Worm (Caenorhabditis elegans) whole organism, early embryonic: ENCODE results near the gene F44A2.7.
"Not testable (repeated sequence)": the region's sequence is repeated elsewhere in the genome, so short reads cannot be mapped to it uniquely, and the experiment has no call there.

Source experiments
- B0310.2 ChIP-seq: sonication (generic microtip); optimal IDR thresholded peaks from 2 replicates; lab custom pipeline; 2016; ENCODE audit warnings: mild to moderate bottlenecking, missing genetic modification characterization, missing compliant biosample characterization
- F13C5.2 ChIP-seq: sonication (generic microtip); optimal IDR thresholded peaks from 2 replicates; lab custom pipeline; 2017; ENCODE audit warnings: mild to moderate bottlenecking, missing genetic modification characterization, inconsistent platforms, missing compliant biosample characterization
- aly-1 ChIP-seq: sonication (generic microtip); optimal IDR thresholded peaks from 2 replicates; lab custom pipeline; 2016; ENCODE audit warnings: missing genetic modification characterization, missing compliant biosample characterization
- ama-1 ChIP-seq: fragments of 150-350 bp; optimal IDR thresholded peaks from 2 replicates; lab custom pipeline; 2014
- flt-1 ChIP-seq: fragments of 200-800 bp; sonication (Bioruptor generic); IDR thresholded peaks from 2 replicates; pipeline ENCODE4 v1.3.6; 2022; ENCODE audit warnings: missing genetic modification characterization, missing compliant biosample characterization
- hmg-4 ChIP-seq: fragments of 200-800 bp; sonication (Bioruptor generic); optimal IDR thresholded peaks from 2 replicates; lab custom pipeline; 2018; ENCODE audit warnings: mild to moderate bottlenecking, missing genetic modification characterization, missing compliant biosample characterization
- hnd-1 ChIP-seq: sonication (generic microtip); optimal IDR thresholded peaks from 2 replicates; lab custom pipeline; 2016; ENCODE audit warnings: missing genetic modification characterization, missing compliant biosample characterization
- pes-1 ChIP-seq: fragments of 200-800 bp; sonication (Bioruptor generic); IDR thresholded peaks from 2 replicates; pipeline ENCODE4 v1.3.6; 2022; ENCODE audit warnings: missing genetic modification reagents, missing genetic modification characterization, missing compliant biosample characterization
- sea-1 ChIP-seq: fragments of 200-800 bp; sonication (Bioruptor generic); conservative IDR thresholded peaks from 2 replicates; pipeline ENCODE4 v1.3.6; 2022; ENCODE audit warnings: missing genetic modification characterization, missing compliant biosample characterization
- tbx-11 ChIP-seq: fragments of 200-800 bp; sonication (Bioruptor generic); IDR thresholded peaks from 2 replicates; pipeline ENCODE4 v1.3.6; 2022; ENCODE audit warnings: missing genetic modification characterization, missing compliant biosample characterization
- tbx-37 ChIP-seq: fragments of 200-800 bp; sonication (Bioruptor generic); conservative IDR thresholded peaks from 2 replicates; pipeline ENCODE4 v1.3.6; 2022; ENCODE audit warnings: missing genetic modification reagents, missing genetic modification characterization, missing compliant biosample characterization
- tra-4 ChIP-seq: sonication (generic microtip); optimal IDR thresholded peaks from 2 replicates; lab custom pipeline; 2017; ENCODE audit warnings: missing genetic modification characterization, missing compliant biosample characterization

ce11 chrV:9341814-9342213, 20.5 kb downstream of the F44A2.7 start:
- not testable (repeated sequence) for TF ChIP-seq aly-1; ama-1; pes-1; hnd-1 (tag; lab: Kevin White, UChicago); tra-4 (tag; lab: Kevin White, UChicago); F13C5.2 (tag; lab: Kevin White, UChicago); tbx-37 (GFP tag; lab: Robert Waterston, UW); B0310.2 (tag; lab: Kevin White, UChicago); tbx-11 (GFP tag; lab: Robert Waterston, UW); hmg-4; sea-1 (GFP tag; lab: Robert Waterston, UW); flt-1 (GFP tag; lab: Robert Waterston, UW)
